Worm (Caenorhabditis elegans): Measurements from ENCODE around the gene F31A3.5.

The F31A3.5 gene

ce11 chrX:17513507-17514113 is 49.8 kb downstream of the F31A3.5 start, which contains the start of gene nhr-1 (continued):
- TF ChIP-seq cebp-1 (GFP tag; IDR thresholded peaks at IDR 0.05) (0 out of 2 replicates have a peak, but pooled peaks have one; percentile 40), cebp-1 (tag; optimal IDR thresholded peaks at IDR 0.05) (peak; percentile 84), let-526 (GFP tag; IDR thresholded peaks at IDR 0.05) (no peak), C17E4.6 (GFP tag; IDR thresholded peaks at IDR 0.05) (no peak), cebp-2 (GFP tag; IDR thresholded peaks at IDR 0.05) (no peak), snpc-1.1 (tag; optimal IDR thresholded peaks at IDR 0.05; ENCODE audit: insufficient read depth) (no peak), F52B5.7 (tag; optimal IDR thresholded peaks at IDR 0.05) (peak; percentile 21), nfya-2 (GFP tag; IDR thresholded peaks at IDR 0.05) (no peak), lin-35 (GFP tag; optimal IDR thresholded peaks at IDR 0.05) (peak in 1 of 3 experiments; percentile 57), unc-130 (GFP tag; optimal IDR thresholded peaks at IDR 0.05) (no peak), ztf-6 (GFP tag; IDR thresholded peaks at IDR 0.05) (no peak), die-1 (tag; optimal IDR thresholded peaks at IDR 0.05) (peak; percentile 40), rec-8 (tag; optimal IDR thresholded peaks at IDR 0.05) (no peak), attf-6 (GFP tag; IDR thresholded peaks at IDR 0.05) (no peak), dox-1 (GFP tag; IDR thresholded peaks at IDR 0.05) (peak; percentile 86), sptf-2 (GFP tag; optimal IDR thresholded peaks at IDR 0.05) (peak; percentile 28), F57C9.4 (tag; optimal IDR thresholded peaks at IDR 0.05) (no peak), C06A6.2 (GFP tag; conservative IDR thresholded peaks at IDR 0.05) (peak; percentile 65), athp-1 (tag; optimal IDR thresholded peaks at IDR 0.05) (peak; percentile 29), nfya-1 (tag; optimal IDR thresholded peaks at IDR 0.05; ENCODE audit: borderline replicate concordance, insufficient read depth) (no peak), F37B4.10 (GFP tag; IDR thresholded peaks at IDR 0.05) (no peak), B0261.1 (tag; optimal IDR thresholded peaks at IDR 0.05) (no peak), let-607 (tag; optimal IDR thresholded peaks at IDR 0.05) (peak; percentile 31 to 64), nhr-179 (tag; optimal IDR thresholded peaks at IDR 0.05) (no peak), Y53F4B.3 (GFP tag; IDR thresholded peaks at IDR 0.05) (no peak), ceh-100 (GFP tag; IDR thresholded peaks at IDR 0.05) (no peak), hlh-26 (GFP tag; conservative IDR thresholded peaks at IDR 0.05) (no peak), snpc-4 (GFP tag; optimal IDR thresholded peaks at IDR 0.05) (no peak), snpc-4 (tag; optimal IDR thresholded peaks at IDR 0.05) (peak; percentile 14 to 63 (median 58)), mxl-1 (tag; optimal IDR thresholded peaks at IDR 0.05) (peak; percentile 11), nhr-80 (tag; optimal IDR thresholded peaks at IDR 0.05) (peak; percentile 82), lsl-1 (GFP tag; optimal IDR thresholded peaks at IDR 0.05) (no peak), tbp1 (GFP tag; optimal IDR thresholded peaks at IDR 0.05) (peak; percentile 44), hlh-12 (tag; optimal IDR thresholded peaks at IDR 0.05) (no peak), Y79H2A.3 (GFP tag; conservative IDR thresholded peaks at IDR 0.05) (no peak), B0035.1 (tag; optimal IDR thresholded peaks at IDR 0.05) (no peak)

- TF ChIP-seq dpl-1 (GFP tag; optimal IDR thresholded peaks at IDR 0.05) (no peak), F49E8.2 (tag; optimal IDR thresholded peaks at IDR 0.05; ENCODE audit: insufficient read depth) (no peak), nhr-80 (tag; optimal IDR thresholded peaks at IDR 0.05) (peak; percentile 50), dox-1 (GFP tag; IDR thresholded peaks at IDR 0.05) (no peak), ztf-3 (GFP tag; optimal IDR thresholded peaks at IDR 0.05) (no peak), madf-6 (GFP tag; IDR thresholded peaks at IDR 0.05) (no peak), K11D2.4 (GFP tag; IDR thresholded peaks at IDR 0.05) (no peak)
Measured at ce11 chrX:17510523-17510922, 52.9 kb downstream of the F31A3.5 start.

All from whole organism, young adult.